Worm (Caenorhabditis elegans): Measurements from ENCODE around the gene F15H10.8.

DNA sequence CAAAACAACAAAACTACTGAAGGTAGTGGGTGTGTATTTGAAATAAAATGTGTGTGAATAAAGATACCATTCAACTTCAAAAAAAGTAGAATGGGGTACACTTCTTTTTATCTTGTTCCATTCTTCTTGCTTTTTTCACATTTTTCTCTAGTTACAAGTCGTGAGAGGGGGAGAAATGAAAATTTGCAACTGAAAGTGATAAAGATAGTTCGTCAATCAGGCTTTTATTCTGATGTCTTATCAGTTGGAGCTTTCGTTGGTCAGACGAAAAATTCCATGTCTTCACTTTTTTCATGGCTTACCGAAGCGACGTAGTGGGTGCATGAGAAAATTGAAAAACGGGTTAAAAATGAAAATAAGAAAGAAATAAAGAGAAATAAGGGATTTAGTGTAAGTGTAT lies 31.0 kb upstream of the F15H10.8 start, which contains the start of gene Y32F6A.4:
- TF ChIP-seq ceh-82 (tag; optimal IDR thresholded peaks at IDR 0.05) (no peak), nhr-237 (tag; optimal IDR thresholded peaks at IDR 0.05) (no peak)
